Worm (Caenorhabditis elegans) whole organism, L1 larva: ENCODE measurements around the gene clec-29.

ENCODE experiments used
- C04F5.9 ChIP-seq: sonication (generic microtip); optimal IDR thresholded peaks from 2 replicates; lab custom pipeline; 2016; ENCODE audit warnings: missing genetic modification characterization, missing compliant biosample characterization
- F16B12.6 ChIP-seq: fragments of 150-350 bp; optimal IDR thresholded peaks from 2 replicates; lab custom pipeline; 2014; ENCODE audit warnings: missing biosample characterization, missing genetic modification characterization
- aha-1 ChIP-seq: fragments of 150-350 bp; optimal IDR thresholded peaks from 2 replicates; lab custom pipeline; 2014; ENCODE audit warnings: missing biosample characterization, missing genetic modification characterization
- ama-1 ChIP-seq: fragments of 150-350 bp; optimal IDR thresholded peaks from 2 replicates; lab custom pipeline; 2014
- ceh-63 ChIP-seq: fragments of 200-800 bp; sonication (Bioruptor generic); optimal IDR thresholded peaks from 2 replicates; lab custom pipeline; 2018; ENCODE audit warnings: mild to moderate bottlenecking, missing genetic modification characterization, missing compliant biosample characterization
- ceh-82 ChIP-seq, 3 experiments: fragments of 150-350 bp in 1 of 3; sonication (generic microtip) in 2 of 3; optimal IDR thresholded peaks; 2 replicates each; lab custom pipeline; 2014 to 2017; ENCODE audit warnings: missing biosample characterization in 3 of 3, missing genetic modification characterization in 3 of 3
- efl-1 ChIP-seq, 4 experiments: fragments of 150-350 bp; optimal IDR thresholded peaks in 3 of 4; peaks in 1 of 4; 1 replicate in 1 of 4; 2 replicates in 3 of 4; lab custom pipeline; 2014; ENCODE audit warnings: missing biosample characterization in 2 of 4, missing genetic modification characterization in 2 of 4, missing genetic modification reagents in 2 of 4
- efl-3 ChIP-seq: fragments of 200-800 bp; sonication (Bioruptor generic); optimal IDR thresholded peaks from 2 replicates; lab custom pipeline; 2018; ENCODE audit warnings: mild to moderate bottlenecking, missing genetic modification characterization, missing compliant biosample characterization
- elt-2 ChIP-seq: sonication (generic microtip); optimal IDR thresholded peaks from 2 replicates; lab custom pipeline; 2016; ENCODE audit warnings: missing genetic modification characterization, mild to moderate bottlenecking, inconsistent platforms, missing compliant biosample characterization, missing genetic modification reagents
- elt-3 ChIP-seq, 6 experiments: fragments of 150-350 bp in 1 of 6; sonication (generic microtip); optimal IDR thresholded peaks; 2 replicates each; lab custom pipeline; 2017 to 2018; ENCODE audit warnings: missing biosample characterization in 6 of 6, missing genetic modification characterization in 6 of 6, inconsistent platforms in 1 of 6
- ets-5 ChIP-seq: fragments of 200-800 bp; sonication (Bioruptor generic); IDR thresholded peaks from 2 replicates; pipeline ENCODE4 v1.3.6; 2022; ENCODE audit warnings: missing genetic modification characterization, missing compliant biosample characterization
- fkh-4 ChIP-seq: sonication (generic microtip); optimal IDR thresholded peaks from 2 replicates; lab custom pipeline; 2016; ENCODE audit warnings: missing compliant biosample characterization, missing genetic modification characterization, borderline replicate concordance
- fos-1 ChIP-seq: fragments of 150-350 bp; optimal IDR thresholded peaks from 2 replicates; lab custom pipeline; 2014; ENCODE audit warnings: missing biosample characterization, missing genetic modification characterization
- hlh-17 ChIP-seq: fragments of 200-800 bp; sonication (Bioruptor generic); optimal IDR thresholded peaks from 2 replicates; lab custom pipeline; 2018; ENCODE audit warnings: missing genetic modification characterization, mild to moderate bottlenecking, missing compliant biosample characterization, moderate library complexity, borderline replicate concordance
- hpl-2 ChIP-seq: fragments of 150-350 bp; optimal IDR thresholded peaks from 2 replicates; lab custom pipeline; 2014; ENCODE audit warnings: missing biosample characterization, missing genetic modification reagents, missing genetic modification characterization
- lin-39 ChIP-seq: fragments of 150-350 bp; optimal IDR thresholded peaks from 2 replicates; lab custom pipeline; 2014; ENCODE audit warnings: missing biosample characterization, missing genetic modification reagents, missing genetic modification characterization
- lir-3 ChIP-seq: sonication (generic microtip); optimal IDR thresholded peaks from 2 replicates; lab custom pipeline; 2016; ENCODE audit warnings: mild to moderate bottlenecking, missing genetic modification characterization, moderate library complexity, missing compliant biosample characterization; ENCODE audit not compliant: poor library complexity
- nhr-12 ChIP-seq: sonication (generic microtip); optimal IDR thresholded peaks from 2 replicates; lab custom pipeline; 2017; ENCODE audit warnings: missing biosample characterization, missing genetic modification characterization
- nhr-20 ChIP-seq: sonication (generic microtip); optimal IDR thresholded peaks from 2 replicates; lab custom pipeline; 2016; ENCODE audit warnings: mild to moderate bottlenecking, missing genetic modification characterization, missing compliant biosample characterization
- nhr-237 ChIP-seq: fragments of 150-350 bp; optimal IDR thresholded peaks from 2 replicates; lab custom pipeline; 2014; ENCODE audit warnings: missing biosample characterization, missing genetic modification characterization
- nhr-47 ChIP-seq: sonication (generic microtip); optimal IDR thresholded peaks from 2 replicates; lab custom pipeline; 2016; ENCODE audit warnings: mild to moderate bottlenecking, missing genetic modification characterization, moderate library complexity, missing compliant biosample characterization
- nhr-77 ChIP-seq: fragments of 150-350 bp; optimal IDR thresholded peaks from 2 replicates; lab custom pipeline; 2014; ENCODE audit warnings: missing biosample characterization, missing genetic modification characterization
- nhr-84 ChIP-seq: sonication (generic microtip); optimal IDR thresholded peaks from 2 replicates; lab custom pipeline; 2017; ENCODE audit warnings: missing biosample characterization, missing genetic modification characterization
- pax-3 ChIP-seq: fragments of 200-800 bp; sonication (Bioruptor generic); optimal IDR thresholded peaks from 2 replicates; lab custom pipeline; 2018; ENCODE audit warnings: mild to moderate bottlenecking, missing genetic modification characterization, moderate library complexity, missing compliant biosample characterization
- pqm-1 ChIP-seq: sonication (generic microtip); optimal IDR thresholded peaks from 3 replicates; lab custom pipeline; 2017; ENCODE audit warnings: missing biosample characterization, missing genetic modification characterization
- skn-1 ChIP-seq: fragments of 150-350 bp; optimal IDR thresholded peaks from 2 replicates; lab custom pipeline; 2014; ENCODE audit warnings: missing biosample characterization, missing genetic modification characterization
- snpc-4 ChIP-seq: fragments of 150-350 bp; optimal IDR thresholded peaks from 2 replicates; lab custom pipeline; 2014; ENCODE audit warnings: missing biosample characterization, missing genetic modification characterization
- snu-23 ChIP-seq: sonication (generic microtip); optimal IDR thresholded peaks from 2 replicates; lab custom pipeline; 2016; ENCODE audit warnings: missing genetic modification characterization, missing compliant biosample characterization
- sox-4 ChIP-seq: sonication (generic microtip); optimal IDR thresholded peaks from 2 replicates; lab custom pipeline; 2016; ENCODE audit warnings: missing genetic modification characterization, missing compliant biosample characterization
- sptf-1 ChIP-seq: fragments of 150-350 bp; optimal IDR thresholded peaks from 2 replicates; lab custom pipeline; 2014; ENCODE audit warnings: missing biosample characterization, missing genetic modification characterization
- sup-37 ChIP-seq: fragments of 200-800 bp; sonication (Bioruptor generic); optimal IDR thresholded peaks from 2 replicates; lab custom pipeline; 2018; ENCODE audit warnings: mild to moderate bottlenecking, missing genetic modification characterization, missing compliant biosample characterization
- tlp-1 ChIP-seq: fragments of 150-350 bp; optimal IDR thresholded peaks from 2 replicates; lab custom pipeline; 2014; ENCODE audit warnings: missing biosample characterization, missing genetic modification characterization
- unc-86 ChIP-seq: sonication (generic microtip); optimal IDR thresholded peaks from 2 replicates; lab custom pipeline; 2016; ENCODE audit warnings: missing genetic modification characterization, missing compliant biosample characterization
- unc-98 ChIP-seq: fragments of 200-800 bp; sonication (Bioruptor generic); IDR thresholded peaks from 2 replicates; pipeline ENCODE4 v1.3.6; 2022; ENCODE audit warnings: missing genetic modification characterization, missing compliant biosample characterization
- ztf-4 ChIP-seq: fragments of 150-350 bp; optimal IDR thresholded peaks from 2 replicates; lab custom pipeline; 2014; ENCODE audit warnings: missing biosample characterization, missing genetic modification characterization

clec-29 gene

DNA sequence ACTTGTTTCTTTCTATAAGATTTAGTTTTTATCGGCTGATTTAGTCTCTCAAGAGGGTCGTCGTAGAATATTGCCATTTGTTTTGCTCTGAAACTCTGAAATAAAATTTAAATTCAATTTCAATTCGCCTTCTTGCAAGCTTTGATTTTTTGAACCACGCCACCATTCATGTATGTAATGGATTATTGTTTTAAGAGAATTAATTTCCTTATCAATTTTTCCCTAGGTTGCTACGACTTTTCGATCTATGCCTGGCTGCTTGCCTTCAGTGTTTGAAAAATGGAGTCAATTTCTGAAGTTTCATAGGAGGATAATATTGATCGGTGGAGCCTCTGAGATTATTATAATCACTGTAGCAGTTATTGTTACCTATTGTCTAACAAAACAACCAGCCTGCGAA, 3.5 kb downstream of the clec-29 start, which contains the start of the genes clec-38 and clec-34:
clec-38 (minus strand) TSS at position 101 of the 400 bp plus-strand sequence.
clec-34 (plus strand) TSS at position 248 of the 400 bp plus-strand sequence.
- TF ChIP-seq hlh-17 (GFP tag; lab: Kevin White, UChicago): no peak
- no peak for TF ChIP-seq ama-1 (lab: Kevin White, UChicago)
- TF ChIP-seq unc-86 (tag; lab: Kevin White, UChicago): no peak
- TF ChIP-seq ceh-63 (GFP tag; lab: Kevin White, UChicago): no peak
- TF ChIP-seq nhr-77 (tag; lab: Kevin White, UChicago): no peak
- no peak for TF ChIP-seq nhr-47
- no peak for TF ChIP-seq efl-1 (optimal IDR thresholded peaks at IDR 0.05; lab: Kevin White, UChicago)
- TF ChIP-seq efl-1 (GFP tag; optimal IDR thresholded peaks at IDR 0.05 in 1 of 2; lab: Kevin White, UChicago): no peak
- TF ChIP-seq ets-5 (GFP tag; lab: Robert Waterston, UW): no peak

DNA sequence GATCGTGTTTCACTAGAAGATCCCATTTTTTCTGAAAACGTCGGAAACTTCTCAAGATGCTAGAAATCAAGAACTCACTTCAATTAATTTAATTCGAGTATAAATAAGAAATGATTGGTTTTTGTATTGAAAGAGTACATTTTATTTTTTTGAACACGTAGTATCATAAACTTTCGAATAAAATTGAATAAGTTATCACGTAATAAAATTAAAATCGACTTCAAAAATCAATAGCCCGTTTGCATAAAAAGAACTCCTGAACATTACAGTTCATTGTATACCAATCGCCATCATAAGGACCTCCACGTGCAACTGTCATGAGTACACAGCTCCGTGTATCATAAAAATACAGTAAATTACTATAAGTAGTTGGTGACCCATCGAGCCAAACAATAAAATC, 5.3 kb downstream of the clec-29 start, which contains the start of gene T25E12.16:
T25E12.16 (minus strand) TSS at position 101 of the 400 bp plus-strand sequence.
- TF ChIP-seq efl-3: no peak
- TF ChIP-seq pqm-1: no peak
- TF ChIP-seq pax-3 (tag; lab: Kevin White, UChicago): no peak
- TF ChIP-seq aha-1 (tag; lab: Kevin White, UChicago): no peak
- TF ChIP-seq unc-98 (GFP tag; lab: Robert Waterston, UW): no peak
- TF ChIP-seq hpl-2 (GFP tag; lab: Kevin White, UChicago): no peak
- TF ChIP-seq nhr-237 (tag; lab: Kevin White, UChicago): no peak
- TF ChIP-seq snu-23 (GFP tag; lab: Kevin White, UChicago): no peak
- TF ChIP-seq sox-4: no peak
- no peak for TF ChIP-seq nhr-84 (tag; lab: Kevin White, UChicago)
- no peak for TF ChIP-seq nhr-20
- no peak for TF ChIP-seq ama-1 (lab: Kevin White, UChicago)
- no peak for TF ChIP-seq lin-39 (tag; lab: Kevin White, UChicago)

DNA sequence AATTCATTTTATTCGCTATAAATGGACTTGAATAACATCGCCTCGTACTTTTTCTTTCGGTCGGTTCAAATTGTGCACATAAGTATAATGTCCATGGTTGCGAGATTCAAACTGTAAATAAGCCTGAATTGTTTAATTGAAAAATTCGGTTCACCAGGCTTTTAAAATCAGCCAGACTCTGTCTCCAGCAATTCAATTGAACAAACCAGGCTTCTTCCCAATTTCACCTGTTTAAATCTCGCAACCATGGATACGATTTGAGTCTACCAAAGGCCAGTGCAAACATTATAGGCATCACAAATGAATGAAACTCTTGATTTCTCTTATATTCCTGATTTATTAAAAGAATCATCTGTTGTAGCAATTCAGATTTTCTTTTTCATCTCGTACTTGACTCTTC, 7.4 kb downstream of the clec-29 start, which contains the start of gene srz-100:
srz-100 (plus strand) TSS at position 301 of the 400 bp plus-strand sequence.
- TF ChIP-seq efl-1 (optimal IDR thresholded peaks at IDR 0.05; lab: Kevin White, UChicago) (no peak), efl-1 (GFP tag; optimal IDR thresholded peaks at IDR 0.05 in 1 of 2; lab: Kevin White, UChicago) (peak in 1 of 2 experiments; percentile 39), fkh-4 (no peak)
- TF ChIP-seq, all 84 proteins: peak for 1

DNA sequence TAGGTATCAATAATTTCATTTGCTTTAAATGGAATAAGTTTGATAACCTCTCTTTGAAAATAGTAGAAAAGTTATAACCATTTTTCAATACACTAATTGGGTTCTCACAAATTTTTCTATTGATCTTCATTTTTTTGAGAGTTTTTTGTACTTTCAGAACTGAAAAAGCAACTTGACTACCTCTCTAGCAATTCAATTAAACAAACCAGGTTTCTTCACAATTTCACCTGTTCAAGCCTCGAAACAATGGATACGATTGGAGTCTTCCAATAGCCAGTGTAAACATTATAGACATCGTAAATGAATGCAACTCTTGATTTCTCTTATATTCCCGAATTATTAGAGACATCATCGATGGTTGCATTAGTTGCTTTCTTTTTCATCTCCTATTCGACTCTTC, 9.0 kb downstream of the clec-29 start, which contains the start of gene srz-99:
srz-99 (plus strand) TSS at position 301 of the 400 bp plus-strand sequence.
- TF ChIP-seq C04F5.9: no peak
- TF ChIP-seq lir-3: no peak
- no peak for TF ChIP-seq hlh-17 (GFP tag; lab: Kevin White, UChicago)

DNA sequence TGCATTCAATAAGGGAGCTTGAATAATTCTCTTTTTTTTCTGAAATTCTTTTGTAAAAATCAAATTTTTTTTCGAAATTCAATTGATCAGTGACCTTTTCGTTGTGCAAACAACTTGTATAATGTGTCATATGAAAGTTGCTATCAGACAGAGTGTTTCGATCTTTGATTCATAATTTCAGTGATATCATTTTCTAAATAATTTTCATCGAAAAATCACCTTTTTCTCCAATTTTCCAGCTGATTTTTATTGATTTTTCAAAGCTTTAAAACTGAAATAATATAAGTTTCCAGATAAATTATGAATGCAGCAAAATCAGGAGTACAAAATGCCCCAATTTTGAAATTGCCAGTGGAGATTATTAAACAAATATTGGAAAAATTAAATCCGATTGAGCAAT, 10.6 kb downstream of the clec-29 start, which contains the start of gene fbxa-127:
fbxa-127 (plus strand) TSS at position 301 of the 400 bp plus-strand sequence.
- TF ChIP-seq elt-2 (tag; lab: Kevin White, UChicago): peak; percentile 1
- TF ChIP-seq ztf-4 (tag; lab: Kevin White, UChicago): no peak

DNA sequence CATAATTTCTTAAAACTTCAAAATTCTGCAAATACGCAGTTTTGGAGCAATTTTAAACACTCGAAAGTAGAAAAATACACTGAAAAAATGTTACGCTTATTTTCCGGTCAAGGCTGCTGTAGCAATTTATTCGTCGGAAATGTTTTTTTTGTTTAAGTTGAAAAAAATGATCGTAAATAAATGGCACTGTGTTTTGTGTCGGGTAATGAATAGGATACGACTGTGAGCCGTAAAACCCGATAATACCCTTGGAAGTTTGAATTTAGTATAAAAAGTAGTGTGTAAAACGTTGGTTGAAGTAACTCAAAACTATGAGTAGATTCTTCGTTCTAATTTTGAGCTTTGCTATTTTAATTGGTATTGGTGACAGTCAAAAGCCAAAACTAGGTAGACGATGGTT, 12.1 kb downstream of the clec-29 start, which contains the start of gene T25E12.14:
T25E12.14 (plus strand) TSS at position 301 of the 400 bp plus-strand sequence.
- TF ChIP-seq fos-1 (no peak), ceh-82 (tag; optimal IDR thresholded peaks at IDR 0.05; lab: Kevin White, UChicago) (no peak), sup-37 (GFP tag; lab: Kevin White, UChicago) (no peak), hpl-2 (GFP tag; lab: Kevin White, UChicago) (no peak), tlp-1 (no peak), unc-98 (GFP tag; lab: Robert Waterston, UW) (no peak), snpc-4 (no peak), skn-1 (no peak), nhr-12 (no peak), sptf-1 (tag; lab: Kevin White, UChicago) (no peak), F16B12.6 (no peak), elt-3 (tag; optimal IDR thresholded peaks at IDR 0.05; lab: Kevin White, UChicago) (no peak)
